Worm (Caenorhabditis elegans) whole organism, L3 larva: ENCODE results near the gene mdf-1.
A peak's percentile ranks its signal among the peaks of the same experiment; 100 is the strongest.

Experiments used
- elt-2 ChIP-seq: sonication (generic microtip); optimal IDR thresholded peaks from 2 replicates; lab custom pipeline; 2016; ENCODE audit warnings: missing genetic modification reagents, mild to moderate bottlenecking, missing genetic modification characterization, missing compliant biosample characterization
- elt-3 ChIP-seq, 3 experiments: fragments of 150-350 bp in 1 of 3; sonication (generic microtip) in 2 of 3; optimal IDR thresholded peaks; 2 replicates in 2 of 3; 4 replicates in 1 of 3; lab custom pipeline; 2014 to 2017; ENCODE audit warnings: missing biosample characterization in 3 of 3, missing genetic modification characterization in 3 of 3
- nhr-23 ChIP-seq: fragments of 150-350 bp; optimal IDR thresholded peaks from 2 replicates; lab custom pipeline; 2014; ENCODE audit warnings: missing biosample characterization, missing genetic modification reagents, missing genetic modification characterization
- nhr-76 ChIP-seq: fragments of 150-350 bp; sonication (generic microtip); optimal IDR thresholded peaks from 5 replicates; lab custom pipeline; 2014; ENCODE audit warnings: missing biosample characterization, missing genetic modification characterization
- snpc-4 ChIP-seq: fragments of 150-350 bp; optimal IDR thresholded peaks from 2 replicates; lab custom pipeline; 2014; ENCODE audit warnings: missing biosample characterization, missing genetic modification characterization
- ztf-11 ChIP-seq: fragments of 150-350 bp; optimal IDR thresholded peaks from 2 replicates; lab custom pipeline; 2014; ENCODE audit warnings: missing biosample characterization, missing genetic modification characterization

DNA sequence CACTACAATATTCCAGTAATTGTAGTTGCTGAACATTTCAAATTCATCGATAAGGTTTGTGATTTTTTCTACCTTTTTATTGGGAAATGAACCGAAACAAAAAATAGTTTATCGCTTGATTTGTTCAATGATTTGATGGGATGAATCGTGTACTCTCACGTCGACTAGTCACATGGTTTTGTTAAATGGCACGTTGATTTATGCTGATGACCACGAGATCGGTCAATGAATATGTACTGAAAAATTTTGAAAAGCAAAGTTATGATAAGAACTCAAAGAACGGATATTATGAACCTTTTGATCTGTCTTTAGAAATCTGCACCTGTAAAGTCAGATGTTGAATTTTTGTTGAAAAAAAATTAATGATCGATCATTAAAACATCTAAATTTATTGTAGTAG is 27.7 kb downstream of the mdf-1 start:
- TF ChIP-seq ztf-11 (tag; lab: Kevin White, UChicago) = no peak
- peak in 2 of 3 experiments; percentile 41 to 56 for TF ChIP-seq elt-3 (tag; optimal IDR thresholded peaks at IDR 0.05; lab: Kevin White, UChicago)
- TF ChIP-seq snpc-4 (tag; lab: Kevin White, UChicago) = no peak
- TF ChIP-seq nhr-76 (tag; lab: Kevin White, UChicago) = no peak
- TF ChIP-seq elt-2 (tag; lab: Kevin White, UChicago) = peak; percentile 51
- peak; percentile 86 for TF ChIP-seq nhr-23 (tag; lab: Kevin White, UChicago)
